Fruit fly (Drosophila melanogaster): ENCODE results near the gene CG3407.

- TF ChIP-seq emc (GFP tag; optimal IDR thresholded peaks at IDR 0.05) (no peak), odd (GFP tag; optimal IDR thresholded peaks at IDR 0.05) (peak; percentile 39), CG7928 (GFP tag; optimal IDR thresholded peaks at IDR 0.05) (no peak), trh (GFP tag; optimal IDR thresholded peaks at IDR 0.05) (no peak), CG1647 (GFP tag; optimal IDR thresholded peaks at IDR 0.05) (no peak)
Measured at dm6 chr2L:3769718-3770461, 43.3 kb downstream of the CG3407 start.

All from whole organism, embryonic.